Fruit fly (Drosophila melanogaster) whole organism, embryonic: Measurements from ENCODE around the gene Pvf3.

Experiments used
- Ada2b ChIP-seq: fragments of 200-800 bp; sonication (Bioruptor generic); IDR thresholded peaks from 2 replicates; pipeline ENCODE4 v1.3.6; 2022; ENCODE audit warnings: missing biosample characterization, missing genetic modification characterization
- Aef1 ChIP-seq: fragments of 200-800 bp; sonication (Bioruptor generic); IDR thresholded peaks from 3 replicates; pipeline ENCODE4 v1.3.6; 2022; ENCODE audit warnings: missing biosample characterization, missing genetic modification characterization
- CG10979 ChIP-seq: fragments of 200-800 bp; sonication (Bioruptor generic); optimal IDR thresholded peaks from 2 replicates; lab custom pipeline; 2018; ENCODE audit warnings: missing biosample characterization, mild to moderate bottlenecking, missing genetic modification characterization, moderate library complexity
- CG13624 ChIP-seq: fragments of 200-800 bp; sonication (Bioruptor generic); optimal IDR thresholded peaks from 2 replicates; lab custom pipeline; 2016; ENCODE audit warnings: missing biosample characterization, missing genetic modification characterization
- CG16779 ChIP-seq: fragments of 200-800 bp; sonication (Bioruptor generic); IDR thresholded peaks from 2 replicates; pipeline ENCODE4 v1.3.6; 2022; ENCODE audit warnings: missing biosample characterization, missing genetic modification characterization
- CG1792 ChIP-seq: fragments of 200-800 bp; sonication (Bioruptor generic); optimal IDR thresholded peaks from 2 replicates; lab custom pipeline; 2016; ENCODE audit warnings: missing biosample characterization, missing genetic modification characterization
- CG30431 ChIP-seq: fragments of 200-800 bp; sonication (Bioruptor generic); optimal IDR thresholded peaks from 2 replicates; lab custom pipeline; 2017; ENCODE audit warnings: missing biosample characterization, missing genetic modification characterization
- CG4820 ChIP-seq: fragments of 200-800 bp; sonication (Bioruptor generic); optimal IDR thresholded peaks from 3 replicates; lab custom pipeline; 2016; ENCODE audit warnings: missing biosample characterization, missing genetic modification characterization
- CG5245 ChIP-seq: fragments of 200-800 bp; sonication (Bioruptor generic); optimal IDR thresholded peaks from 3 replicates; lab custom pipeline; 2016; ENCODE audit warnings: missing biosample characterization, missing genetic modification characterization
- CG7839 ChIP-seq: fragments of 200-800 bp; sonication (Bioruptor generic); optimal IDR thresholded peaks from 3 replicates; lab custom pipeline; 2018; ENCODE audit warnings: missing biosample characterization, mild to moderate bottlenecking, missing genetic modification characterization, moderate library complexity
- CG8290 ChIP-seq, 3 experiments: fragments of 200-800 bp; sonication (Bioruptor generic); optimal IDR thresholded peaks; 2 replicates each; lab custom pipeline; 2016 to 2019; ENCODE audit warnings: missing biosample characterization in 3 of 3, missing genetic modification characterization in 3 of 3, mild to moderate bottlenecking in 2 of 3, moderate library complexity in 1 of 3
- CG9727 ChIP-seq: fragments of 200-800 bp; sonication (Bioruptor generic); optimal IDR thresholded peaks from 3 replicates; lab custom pipeline; 2017; ENCODE audit warnings: missing biosample characterization, mild to moderate bottlenecking, missing genetic modification characterization
- CG9817 ChIP-seq: fragments of 200-800 bp; sonication (Bioruptor generic); optimal IDR thresholded peaks from 2 replicates; lab custom pipeline; 2018; ENCODE audit warnings: missing biosample characterization, mild to moderate bottlenecking, missing genetic modification characterization, moderate library complexity
- Deaf1 ChIP-seq: fragments of 200-800 bp; optimal IDR thresholded peaks from 3 replicates; lab custom pipeline; 2019; ENCODE audit warnings: missing biosample characterization, mild to moderate bottlenecking, missing genetic modification characterization, moderate library complexity
- Ets65A ChIP-seq: fragments of 200-800 bp; sonication (Bioruptor generic); peaks from one replicate; lab custom pipeline; 2016; ENCODE audit warnings: missing biosample characterization, missing genetic modification characterization
- H2.0 ChIP-seq: fragments of 200-800 bp; sonication (Bioruptor generic); IDR thresholded peaks from 2 replicates; pipeline ENCODE4 v1.3.6; 2022; ENCODE audit warnings: missing biosample characterization, missing genetic modification characterization
- Hey ChIP-seq: fragments of 200-800 bp; sonication (Bioruptor generic); optimal IDR thresholded peaks from 3 replicates; lab custom pipeline; 2018; ENCODE audit warnings: missing biosample characterization, mild to moderate bottlenecking, missing genetic modification characterization
- Hr51 ChIP-seq, 2 experiments: fragments of 200-800 bp; sonication (Bioruptor generic); optimal IDR thresholded peaks; 2 replicates in 1 of 2; 3 replicates in 1 of 2; lab custom pipeline; 2016 to 2018; ENCODE audit warnings: missing biosample characterization in 2 of 2, missing genetic modification characterization in 2 of 2, mild to moderate bottlenecking in 1 of 2, moderate library complexity in 1 of 2
- Hsf ChIP-seq: fragments of 200-800 bp; sonication (Bioruptor generic); optimal IDR thresholded peaks from 3 replicates; lab custom pipeline; 2016; ENCODE audit warnings: missing biosample characterization, missing genetic modification characterization
- Med ChIP-seq: fragments of 200-800 bp; sonication (Bioruptor generic); peaks from one replicate; lab custom pipeline; 2016; ENCODE audit warnings: missing biosample characterization, missing genetic modification characterization, mild to moderate bottlenecking, inconsistent platforms, moderate library complexity
- Mrtf ChIP-seq: fragments of 200-800 bp; sonication (Bioruptor generic); IDR thresholded peaks from 3 replicates; pipeline ENCODE4 v1.3.6; 2022; ENCODE audit warnings: missing biosample characterization, missing genetic modification characterization
- NfI ChIP-seq: fragments of 200-800 bp; sonication (Bioruptor generic); optimal IDR thresholded peaks from 3 replicates; lab custom pipeline; 2018; ENCODE audit warnings: missing biosample characterization, mild to moderate bottlenecking, missing genetic modification characterization, moderate library complexity
- Pdp1 ChIP-seq, 2 experiments: fragments of 200-800 bp; sonication (Bioruptor generic); optimal IDR thresholded peaks; 3 replicates each; lab custom pipeline; 2016; ENCODE audit warnings: missing biosample characterization in 2 of 2, missing genetic modification characterization in 2 of 2, mild to moderate bottlenecking in 1 of 2, moderate library complexity in 1 of 2
- Ptx1 ChIP-seq: fragments of 200-800 bp; sonication (Bioruptor generic); IDR thresholded peaks from 2 replicates; pipeline ENCODE4 v1.3.6; 2022; ENCODE audit warnings: missing biosample characterization, missing genetic modification characterization
- Sox102F ChIP-seq: fragments of 200-800 bp; sonication (Bioruptor generic); optimal IDR thresholded peaks from 2 replicates; lab custom pipeline; 2018; ENCODE audit warnings: missing biosample characterization, mild to moderate bottlenecking, missing genetic modification characterization, moderate library complexity
- bab2 ChIP-seq: fragments of 200-800 bp; sonication (Bioruptor generic); optimal IDR thresholded peaks from 2 replicates; lab custom pipeline; 2016; ENCODE audit warnings: missing biosample characterization, missing genetic modification characterization
- bcd ChIP-seq: fragments of 200-800 bp; sonication (Bioruptor generic); optimal IDR thresholded peaks from 2 replicates; lab custom pipeline; 2017; ENCODE audit warnings: missing biosample characterization, mild to moderate bottlenecking, missing genetic modification characterization
- chif ChIP-seq, 2 experiments: fragments of 200-800 bp; sonication (Bioruptor generic); optimal IDR thresholded peaks; 3 replicates each; lab custom pipeline; 2016; ENCODE audit warnings: missing biosample characterization in 2 of 2, missing genetic modification characterization in 2 of 2
- chn ChIP-seq: fragments of 200-800 bp; sonication (Bioruptor generic); optimal IDR thresholded peaks from 2 replicates; lab custom pipeline; 2016; ENCODE audit warnings: missing biosample characterization, missing genetic modification characterization
- ci ChIP-seq: fragments of 200-800 bp; sonication (Bioruptor generic); IDR thresholded peaks from 3 replicates; pipeline ENCODE4 v1.3.6; 2022; ENCODE audit warnings: missing biosample characterization, missing genetic modification characterization
- dimm ChIP-seq: fragments of 200-800 bp; sonication (Bioruptor generic); IDR thresholded peaks from 2 replicates; pipeline ENCODE4 v1.3.6; 2022; ENCODE audit warnings: missing biosample characterization, missing genetic modification characterization
- dysf ChIP-seq: fragments of 200-800 bp; sonication (Bioruptor generic); IDR thresholded peaks from 3 replicates; pipeline ENCODE4 v1.3.6; 2022; ENCODE audit warnings: missing biosample characterization, missing genetic modification characterization
- grau ChIP-seq: fragments of 200-800 bp; optimal IDR thresholded peaks from 3 replicates; lab custom pipeline; 2019; ENCODE audit warnings: missing biosample characterization, mild to moderate bottlenecking, missing genetic modification characterization, moderate library complexity
- klu ChIP-seq: fragments of 200-800 bp; sonication (Bioruptor generic); IDR thresholded peaks from 2 replicates; pipeline ENCODE4 v1.3.6; 2022; ENCODE audit warnings: missing biosample characterization, missing genetic modification characterization
- lov ChIP-seq, 2 experiments: fragments of 200-800 bp in 1 of 2; fragments of >200 bp in 1 of 2; sonication (Bioruptor generic) in 1 of 2; IDR thresholded peaks in 1 of 2; optimal IDR thresholded peaks in 1 of 2; 2 replicates in 1 of 2; 3 replicates in 1 of 2; pipeline versions ENCODE4 v1.3.6 to Lab custom; 2017 to 2022; ENCODE audit warnings: missing biosample characterization in 1 of 2, missing genetic modification characterization in 1 of 2
- nmo ChIP-seq: fragments of 200-800 bp; sonication (Bioruptor generic); optimal IDR thresholded peaks from 2 replicates; lab custom pipeline; 2018; ENCODE audit warnings: missing biosample characterization, mild to moderate bottlenecking, missing genetic modification characterization, moderate library complexity
- row ChIP-seq: fragments of 200-800 bp; sonication (Bioruptor generic); IDR thresholded peaks from 3 replicates; pipeline ENCODE4 v1.3.6; 2022; ENCODE audit warnings: missing biosample characterization, missing genetic modification characterization
- slbo ChIP-seq: fragments of 200-800 bp; sonication (Bioruptor generic); IDR thresholded peaks from 2 replicates; pipeline ENCODE4 v1.3.6; 2022; ENCODE audit warnings: missing biosample characterization, missing genetic modification characterization
- slp2 ChIP-seq: fragments of 200-800 bp; sonication (Bioruptor generic); optimal IDR thresholded peaks from 2 replicates; lab custom pipeline; 2016; ENCODE audit warnings: missing biosample characterization, missing genetic modification characterization
- tgo ChIP-seq: fragments of 200-800 bp; sonication (Bioruptor generic); IDR thresholded peaks from 3 replicates; pipeline ENCODE4 v1.3.6; 2022; ENCODE audit warnings: missing biosample characterization, missing genetic modification characterization
- unpg ChIP-seq: fragments of 200-800 bp; sonication (Bioruptor generic); optimal IDR thresholded peaks from 3 replicates; lab custom pipeline; 2018; ENCODE audit warnings: missing biosample characterization, mild to moderate bottlenecking, missing genetic modification characterization, moderate library complexity
- vvl ChIP-seq: fragments of 200-800 bp; sonication (Bioruptor generic); IDR thresholded peaks from 2 replicates; pipeline ENCODE4 v1.3.6; 2022; ENCODE audit warnings: missing biosample characterization, missing genetic modification characterization

Pvf3 gene

DNA sequence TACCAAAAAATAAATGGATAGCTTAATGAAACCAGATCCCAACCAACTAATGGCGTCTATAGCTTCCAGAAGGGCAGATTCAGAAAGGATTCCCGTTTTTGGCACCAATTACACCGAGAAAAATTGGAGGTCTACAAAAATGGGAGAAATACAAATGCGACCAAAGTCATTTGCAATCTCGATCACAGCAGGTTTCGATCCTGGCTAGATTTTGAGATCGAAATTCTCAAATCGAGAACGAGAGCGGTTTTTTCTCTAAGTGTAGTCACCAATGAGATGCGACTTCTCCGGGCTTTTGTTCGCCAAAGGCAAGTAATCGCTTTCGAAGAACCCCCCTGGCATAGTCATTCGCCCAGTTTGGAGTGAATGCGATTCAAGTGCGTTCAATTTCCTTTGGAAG, 18.3 kb upstream of the Pvf3 start:
- no peak for TF ChIP-seq ci (GFP tag; lab: Robert Waterston, UW)
- TF ChIP-seq nmo (GFP tag; lab: Kevin White, UChicago): peak; percentile 28
- peak; percentile 6 for TF ChIP-seq CG1792 (GFP tag; lab: Kevin White, UChicago)
- TF ChIP-seq chn: no peak
- TF ChIP-seq dysf (GFP tag; lab: Robert Waterston, UW): peak; percentile 44; the same call in 1 of the 3 replicates
- peak; percentile 15 for TF ChIP-seq CG7839 (tag; lab: Kevin White, UChicago)
- no peak for TF ChIP-seq slp2
- TF ChIP-seq bcd: peak; percentile 12
- TF ChIP-seq Aef1 (GFP tag; lab: Robert Waterston, UW): peak; percentile 46; the same call in 1 of the 3 replicates
- TF ChIP-seq CG9817 (tag; lab: Kevin White, UChicago): peak; percentile 7
- TF ChIP-seq row: 0 out of 3 replicates have a peak, but pooled peaks have one; percentile 10
- no peak for TF ChIP-seq CG8290 (GFP tag; optimal IDR thresholded peaks at IDR 0.05; lab: Kevin White, UChicago)
- peak in 1 of 2 experiments; percentile 26 for TF ChIP-seq CG8290 (tag; optimal IDR thresholded peaks at IDR 0.05; lab: Kevin White, UChicago)
- TF ChIP-seq CG16779 (GFP tag; lab: Robert Waterston, UW): no peak
- peak in 1 of 2 experiments; percentile 19 for TF ChIP-seq Hr51 (GFP tag; optimal IDR thresholded peaks at IDR 0.05; lab: Kevin White, UChicago)
- TF ChIP-seq CG5245 (GFP tag; lab: Kevin White, UChicago): peak; percentile 18
- TF ChIP-seq Ada2b (GFP tag; lab: Robert Waterston, UW): peak; percentile 47; the same call in 1 of the 2 replicates
- peak; percentile 43; the same call in 1 of the 3 replicates for TF ChIP-seq Mrtf (GFP tag; lab: Robert Waterston, UW)
- peak; percentile 95 for TF ChIP-seq Ets65A (GFP tag; lab: Kevin White, UChicago)
- no peak for TF ChIP-seq CG10979
- TF ChIP-seq NfI (GFP tag; lab: Kevin White, UChicago): peak; percentile 39
- peak; percentile 47 for TF ChIP-seq CG4820 (GFP tag; lab: Kevin White, UChicago)
- peak; percentile 13 for TF ChIP-seq grau
- TF ChIP-seq lov (optimal IDR thresholded peaks at IDR 0.05; lab: Kevin White, UChicago): no peak
- TF ChIP-seq lov (GFP tag; IDR thresholded peaks at IDR 0.05; lab: Robert Waterston, UW): no peak
- peak; percentile 28; the same call in 1 of the 2 replicates for TF ChIP-seq slbo
- no peak for TF ChIP-seq dimm
- peak; percentile 11 for TF ChIP-seq CG30431 (GFP tag; lab: Kevin White, UChicago)
- no peak for TF ChIP-seq Hey
- TF ChIP-seq tgo (GFP tag; lab: Robert Waterston, UW): peak; percentile 60
- TF ChIP-seq Deaf1 (tag; lab: Kevin White, UChicago): no peak
- TF ChIP-seq klu (GFP tag; lab: Robert Waterston, UW): 0 out of 2 replicates have a peak, but pooled peaks have one; percentile 26
- TF ChIP-seq chif (GFP tag; optimal IDR thresholded peaks at IDR 0.05; lab: Kevin White, UChicago): peak in 1 of 2 experiments; percentile 44
- peak; percentile 29 for TF ChIP-seq CG9727 (GFP tag; lab: Kevin White, UChicago)
- TF ChIP-seq vvl (GFP tag; lab: Robert Waterston, UW): peak; percentile 43; the same call in 1 of the 2 replicates
- peak; percentile 45 for TF ChIP-seq unpg (GFP tag; lab: Kevin White, UChicago)
- peak; percentile 39 for TF ChIP-seq Hsf (GFP tag; lab: Kevin White, UChicago)
- peak; percentile 55; the same call in 1 of the 2 replicates for TF ChIP-seq Ptx1 (GFP tag; lab: Robert Waterston, UW)
- TF ChIP-seq Med (GFP tag; lab: Kevin White, UChicago): peak; percentile 87
- TF ChIP-seq H2.0: 0 out of 2 replicates have a peak, but pooled peaks have one; percentile 31
- peak in 1 of 2 experiments; percentile 20 for TF ChIP-seq Pdp1 (GFP tag; optimal IDR thresholded peaks at IDR 0.05; lab: Kevin White, UChicago)
- TF ChIP-seq CG13624: peak; percentile 16
- peak; percentile 18 for TF ChIP-seq bab2 (GFP tag; lab: Kevin White, UChicago)
- TF ChIP-seq Sox102F (GFP tag; lab: Kevin White, UChicago): peak; percentile 45
